Fruit fly (Drosophila melanogaster) Kc167 (cell line): ENCODE measurements around the gene CG1622.

ENCODE experiments used
- Myc ChIP-seq: fragments of >200 bp; optimal IDR thresholded peaks from 2 replicates; lab custom pipeline; 2017; ENCODE audit warnings: missing external identifiers
- h ChIP-seq: fragments of >200 bp; optimal IDR thresholded peaks from 3 replicates; lab custom pipeline; 2018; ENCODE audit warnings: missing external identifiers
- insv ChIP-seq: fragments of >200 bp; optimal IDR thresholded peaks from 3 replicates; lab custom pipeline; 2018; ENCODE audit warnings: missing external identifiers
- psq ChIP-seq: fragments of >200 bp; optimal IDR thresholded peaks from 2 replicates; lab custom pipeline; 2017; ENCODE audit warnings: missing external identifiers
- ttk ChIP-seq: sonication (Bioruptor generic); optimal IDR thresholded peaks from 2 replicates; lab custom pipeline; 2017; ENCODE audit warnings: missing external identifiers

DNA sequence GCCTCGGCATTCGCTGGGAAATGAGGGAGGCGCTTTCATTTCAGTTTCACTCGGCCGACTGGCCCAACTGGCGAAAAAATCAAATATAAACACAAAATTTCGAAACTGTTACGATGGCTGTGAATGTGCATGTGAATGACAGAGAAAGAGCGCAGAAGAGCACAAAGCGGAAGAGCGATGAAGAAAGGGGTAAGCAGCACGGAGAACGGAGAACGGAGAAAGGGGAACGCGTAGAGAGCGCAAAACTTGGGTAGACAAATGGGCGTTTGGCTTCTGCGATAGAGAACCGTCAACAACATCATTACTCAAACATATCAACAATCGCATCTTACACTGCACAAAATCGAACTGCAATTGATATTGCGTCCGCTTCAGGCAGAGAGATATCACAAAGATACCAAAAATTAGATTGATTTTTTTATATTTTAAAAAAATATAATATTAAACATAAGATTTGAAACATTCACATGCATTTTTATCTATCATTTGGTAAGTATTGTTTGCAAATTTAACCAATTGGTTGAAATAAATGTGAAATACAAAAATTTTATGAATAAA lies 24.1 kb upstream of the CG1622 start:
- TF ChIP-seq insv (lab: Kevin White, UChicago) (no peak), ttk (lab: Kevin White, UChicago) (no peak), Myc (lab: Kevin White, UChicago) (no peak), h (lab: Kevin White, UChicago) (no peak), psq (lab: Kevin White, UChicago) (no peak)
